Worm (Caenorhabditis elegans) whole organism, L1 larva: ENCODE data around the gene K11H3.5.
A peak's percentile ranks its signal among the peaks of the same experiment; 100 is the strongest.

Source experiments
- C04F5.9 ChIP-seq: sonication (generic microtip); optimal IDR thresholded peaks from 2 replicates; lab custom pipeline; 2016; ENCODE audit warnings: missing genetic modification characterization, missing compliant biosample characterization
- C16A3.4 ChIP-seq: fragments of 150-350 bp; optimal IDR thresholded peaks from 2 replicates; lab custom pipeline; 2014; ENCODE audit warnings: missing biosample characterization, missing genetic modification characterization
- aha-1 ChIP-seq: fragments of 150-350 bp; optimal IDR thresholded peaks from 2 replicates; lab custom pipeline; 2014; ENCODE audit warnings: missing biosample characterization, missing genetic modification characterization
- alr-1 ChIP-seq: fragments of 200-800 bp; sonication (Bioruptor generic); optimal IDR thresholded peaks from 2 replicates; lab custom pipeline; 2018; ENCODE audit warnings: borderline replicate concordance, mild to moderate bottlenecking, missing genetic modification characterization, missing compliant biosample characterization
- aly-2 ChIP-seq: fragments of 150-350 bp; optimal IDR thresholded peaks from 2 replicates; lab custom pipeline; 2014; ENCODE audit warnings: missing biosample characterization, missing genetic modification characterization
- ceh-82 ChIP-seq, 3 experiments: fragments of 150-350 bp in 1 of 3; sonication (generic microtip) in 2 of 3; optimal IDR thresholded peaks; 2 replicates each; lab custom pipeline; 2014 to 2017; ENCODE audit warnings: missing biosample characterization in 3 of 3, missing genetic modification characterization in 3 of 3
- ceh-90 ChIP-seq: sonication (generic microtip); optimal IDR thresholded peaks from 2 replicates; lab custom pipeline; 2016; ENCODE audit warnings: missing genetic modification characterization, missing compliant biosample characterization
- dpl-1 ChIP-seq, 3 experiments: fragments of 150-350 bp in 2 of 3; sonication (generic microtip) in 1 of 3; optimal IDR thresholded peaks; 2 replicates each; lab custom pipeline; 2014 to 2017; ENCODE audit warnings: missing biosample characterization in 3 of 3, missing genetic modification characterization in 3 of 3, missing genetic modification reagents in 3 of 3
- dsc-1 ChIP-seq: sonication (generic microtip); optimal IDR thresholded peaks from 2 replicates; lab custom pipeline; 2016; ENCODE audit warnings: mild to moderate bottlenecking, missing genetic modification characterization, missing compliant biosample characterization
- efl-1 ChIP-seq, 4 experiments: fragments of 150-350 bp; optimal IDR thresholded peaks in 3 of 4; peaks in 1 of 4; 1 replicate in 1 of 4; 2 replicates in 3 of 4; lab custom pipeline; 2014; ENCODE audit warnings: missing biosample characterization in 2 of 4, missing genetic modification characterization in 2 of 4, missing genetic modification reagents in 2 of 4
- egl-13 ChIP-seq: sonication (generic microtip); optimal IDR thresholded peaks from 2 replicates; lab custom pipeline; 2016; ENCODE audit warnings: missing genotype, missing genetic modification reagents, missing genetic modification characterization, missing compliant biosample characterization
- elt-2 ChIP-seq: sonication (generic microtip); optimal IDR thresholded peaks from 2 replicates; lab custom pipeline; 2016; ENCODE audit warnings: missing genetic modification characterization, mild to moderate bottlenecking, inconsistent platforms, missing compliant biosample characterization, missing genetic modification reagents
- elt-3 ChIP-seq, 6 experiments: fragments of 150-350 bp in 1 of 6; sonication (generic microtip); optimal IDR thresholded peaks; 2 replicates each; lab custom pipeline; 2017 to 2018; ENCODE audit warnings: missing biosample characterization in 6 of 6, missing genetic modification characterization in 6 of 6, inconsistent platforms in 1 of 6
- ets-5 ChIP-seq: fragments of 200-800 bp; sonication (Bioruptor generic); IDR thresholded peaks from 2 replicates; pipeline ENCODE4 v1.3.6; 2022; ENCODE audit warnings: missing genetic modification characterization, missing compliant biosample characterization
- fkh-10 ChIP-seq: sonication (generic microtip); optimal IDR thresholded peaks from 2 replicates; lab custom pipeline; 2017; ENCODE audit warnings: missing biosample characterization, missing genetic modification reagents, missing genetic modification characterization
- fkh-4 ChIP-seq: sonication (generic microtip); optimal IDR thresholded peaks from 2 replicates; lab custom pipeline; 2016; ENCODE audit warnings: missing compliant biosample characterization, missing genetic modification characterization, borderline replicate concordance
- fkh-8 ChIP-seq: sonication (generic microtip); optimal IDR thresholded peaks from 2 replicates; lab custom pipeline; 2016; ENCODE audit warnings: mild to moderate bottlenecking, missing genetic modification characterization, missing compliant biosample characterization
- grh-1 ChIP-seq: fragments of 200-800 bp; sonication (Bioruptor generic); IDR thresholded peaks from 2 replicates; pipeline ENCODE4 v1.3.6; 2022; ENCODE audit warnings: missing genetic modification reagents, missing genetic modification characterization, missing compliant biosample characterization
- hlh-17 ChIP-seq: fragments of 200-800 bp; sonication (Bioruptor generic); optimal IDR thresholded peaks from 2 replicates; lab custom pipeline; 2018; ENCODE audit warnings: missing genetic modification characterization, mild to moderate bottlenecking, missing compliant biosample characterization, moderate library complexity, borderline replicate concordance
- isw-1 ChIP-seq: fragments of 200-800 bp; sonication (Bioruptor generic); IDR thresholded peaks from 2 replicates; pipeline ENCODE4 v1.3.6; 2022; ENCODE audit warnings: missing genetic modification characterization, missing compliant biosample characterization
- lin-14 ChIP-seq: fragments of 200-800 bp; sonication (Bioruptor generic); optimal IDR thresholded peaks from 2 replicates; lab custom pipeline; 2018; ENCODE audit warnings: mild to moderate bottlenecking, missing genetic modification characterization, moderate library complexity, missing compliant biosample characterization
- lin-35 ChIP-seq, 2 experiments: fragments of 150-350 bp; optimal IDR thresholded peaks; 2 replicates each; lab custom pipeline; 2014; ENCODE audit warnings: missing biosample characterization in 2 of 2, missing genetic modification characterization in 2 of 2, missing genetic modification reagents in 2 of 2
- lin-39 ChIP-seq: fragments of 150-350 bp; optimal IDR thresholded peaks from 2 replicates; lab custom pipeline; 2014; ENCODE audit warnings: missing biosample characterization, missing genetic modification reagents, missing genetic modification characterization
- lir-3 ChIP-seq: sonication (generic microtip); optimal IDR thresholded peaks from 2 replicates; lab custom pipeline; 2016; ENCODE audit warnings: mild to moderate bottlenecking, missing genetic modification characterization, moderate library complexity, missing compliant biosample characterization; ENCODE audit not compliant: poor library complexity
- lsy-2 ChIP-seq, 2 experiments: fragments of 150-350 bp; optimal IDR thresholded peaks; 2 replicates each; lab custom pipeline; 2014; ENCODE audit warnings: missing biosample characterization in 2 of 2, missing genetic modification characterization in 2 of 2
- mdl-1 ChIP-seq, 2 experiments: fragments of 150-350 bp; optimal IDR thresholded peaks; 2 replicates each; lab custom pipeline; 2014 to 2017; ENCODE audit warnings: missing biosample characterization in 2 of 2, missing genetic modification characterization in 2 of 2, inconsistent platforms in 1 of 2
- nhr-12 ChIP-seq: sonication (generic microtip); optimal IDR thresholded peaks from 2 replicates; lab custom pipeline; 2017; ENCODE audit warnings: missing biosample characterization, missing genetic modification characterization
- nhr-20 ChIP-seq: sonication (generic microtip); optimal IDR thresholded peaks from 2 replicates; lab custom pipeline; 2016; ENCODE audit warnings: mild to moderate bottlenecking, missing genetic modification characterization, missing compliant biosample characterization
- nhr-28 ChIP-seq: fragments of 150-350 bp; optimal IDR thresholded peaks from 2 replicates; lab custom pipeline; 2014; ENCODE audit warnings: missing biosample characterization, missing genetic modification characterization
- nhr-47 ChIP-seq: sonication (generic microtip); optimal IDR thresholded peaks from 2 replicates; lab custom pipeline; 2016; ENCODE audit warnings: mild to moderate bottlenecking, missing genetic modification characterization, moderate library complexity, missing compliant biosample characterization
- nhr-71 ChIP-seq: sonication (generic microtip); optimal IDR thresholded peaks from 2 replicates; lab custom pipeline; 2016; ENCODE audit warnings: mild to moderate bottlenecking, missing genetic modification characterization, moderate library complexity, missing compliant biosample characterization
- nhr-76 ChIP-seq: sonication (generic microtip); optimal IDR thresholded peaks from 2 replicates; lab custom pipeline; 2017; ENCODE audit warnings: missing biosample characterization, missing genetic modification characterization
- nhr-77 ChIP-seq: fragments of 150-350 bp; optimal IDR thresholded peaks from 2 replicates; lab custom pipeline; 2014; ENCODE audit warnings: missing biosample characterization, missing genetic modification characterization
- nhr-90 ChIP-seq: sonication (generic microtip); optimal IDR thresholded peaks from 2 replicates; lab custom pipeline; 2016; ENCODE audit warnings: mild to moderate bottlenecking, missing genetic modification characterization, missing compliant biosample characterization; ENCODE audit not compliant: poor library complexity
- pag-3 ChIP-seq: sonication (generic microtip); optimal IDR thresholded peaks from 2 replicates; lab custom pipeline; 2017; ENCODE audit warnings: missing genetic modification characterization, mild to moderate bottlenecking, missing compliant biosample characterization, antibody characterized with exemption, borderline replicate concordance; ENCODE audit not compliant: insufficient read depth
- pax-3 ChIP-seq: fragments of 200-800 bp; sonication (Bioruptor generic); optimal IDR thresholded peaks from 2 replicates; lab custom pipeline; 2018; ENCODE audit warnings: mild to moderate bottlenecking, missing genetic modification characterization, moderate library complexity, missing compliant biosample characterization
- skn-1 ChIP-seq: fragments of 150-350 bp; optimal IDR thresholded peaks from 2 replicates; lab custom pipeline; 2014; ENCODE audit warnings: missing biosample characterization, missing genetic modification characterization
- snpc-4 ChIP-seq: fragments of 150-350 bp; optimal IDR thresholded peaks from 2 replicates; lab custom pipeline; 2014; ENCODE audit warnings: missing biosample characterization, missing genetic modification characterization
- snu-23 ChIP-seq: sonication (generic microtip); optimal IDR thresholded peaks from 2 replicates; lab custom pipeline; 2016; ENCODE audit warnings: missing genetic modification characterization, missing compliant biosample characterization
- sox-4 ChIP-seq: sonication (generic microtip); optimal IDR thresholded peaks from 2 replicates; lab custom pipeline; 2016; ENCODE audit warnings: missing genetic modification characterization, missing compliant biosample characterization
- swsn-7 ChIP-seq: sonication (generic microtip); optimal IDR thresholded peaks from 2 replicates; lab custom pipeline; 2016; ENCODE audit warnings: missing genetic modification characterization, missing compliant biosample characterization
- unc-62 ChIP-seq: fragments of 150-350 bp; optimal IDR thresholded peaks from 2 replicates; lab custom pipeline; 2014; ENCODE audit warnings: missing biosample characterization, missing genetic modification reagents, missing genetic modification characterization
- unc-98 ChIP-seq: fragments of 200-800 bp; sonication (Bioruptor generic); IDR thresholded peaks from 2 replicates; pipeline ENCODE4 v1.3.6; 2022; ENCODE audit warnings: missing genetic modification characterization, missing compliant biosample characterization
- vab-15 ChIP-seq: sonication (generic microtip); optimal IDR thresholded peaks from 2 replicates; lab custom pipeline; 2017; ENCODE audit warnings: missing genotype, mild to moderate bottlenecking, missing genetic modification characterization, missing compliant biosample characterization
- zag-1 ChIP-seq: fragments of 150-350 bp; optimal IDR thresholded peaks from 2 replicates; lab custom pipeline; 2014; ENCODE audit warnings: missing biosample characterization, missing genetic modification characterization
- zip-4 ChIP-seq: fragments of 200-800 bp; sonication (Bioruptor generic); optimal IDR thresholded peaks from 2 replicates; lab custom pipeline; 2018; ENCODE audit warnings: mild to moderate bottlenecking, missing genetic modification characterization, moderate library complexity, missing compliant biosample characterization

The K11H3.5 gene

DNA sequence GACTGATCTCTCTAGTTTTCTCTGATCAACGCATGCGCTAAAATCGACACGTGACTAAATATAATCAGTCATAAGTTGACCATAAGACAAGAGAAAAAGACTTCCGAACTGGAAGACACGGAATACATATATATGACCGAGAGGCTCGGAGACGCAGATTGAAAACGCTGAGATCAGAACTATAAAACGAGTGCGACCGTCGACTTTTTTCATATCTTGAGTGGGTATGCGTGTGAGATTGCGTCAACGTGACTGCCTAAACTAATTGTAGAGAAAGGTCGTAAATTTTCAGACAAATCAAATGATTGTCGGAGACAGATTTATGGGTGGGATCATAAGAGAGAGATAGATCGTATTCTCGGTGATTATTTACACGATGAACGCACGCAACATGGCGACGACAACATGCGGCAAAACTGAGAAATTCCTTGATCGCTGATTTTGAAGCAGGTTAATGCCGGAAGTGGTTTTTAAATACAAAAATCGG is 36.0 kb upstream of the K11H3.5 start (continued):
- TF ChIP-seq nhr-20 (tag; lab: Kevin White, UChicago) (peak; percentile 65), unc-62 (GFP tag; lab: Kevin White, UChicago) (no peak), pag-3 (tag; lab: Kevin White, UChicago) (no peak), hlh-17 (GFP tag; lab: Kevin White, UChicago) (no peak), swsn-7 (tag; lab: Kevin White, UChicago) (no peak), grh-1 (GFP tag; lab: Robert Waterston, UW) (no peak), alr-1 (tag; lab: Kevin White, UChicago) (no peak), elt-3 (tag; optimal IDR thresholded peaks at IDR 0.05; lab: Kevin White, UChicago) (peak in 2 of 6 experiments; percentile 36 to 75), pax-3 (no peak)

DNA sequence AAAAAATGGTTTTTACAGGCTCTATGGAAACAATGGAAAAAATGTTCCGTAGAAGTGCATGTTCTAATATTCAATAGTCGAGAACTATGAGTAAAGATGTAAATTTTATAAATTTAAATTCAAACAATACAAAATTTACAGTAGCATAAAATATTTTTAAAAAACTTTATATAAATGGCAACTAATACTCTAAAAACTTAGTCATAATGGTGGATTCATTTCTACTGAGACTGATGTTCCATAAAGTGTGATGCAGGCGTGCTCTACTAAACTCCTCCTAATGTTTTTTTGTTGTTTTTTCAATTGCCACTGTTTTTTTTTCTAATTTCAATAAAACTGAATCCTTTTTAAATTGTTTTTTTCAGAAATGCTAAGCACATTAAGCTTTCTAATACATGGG is 35.4 kb upstream of the K11H3.5 start, which contains the start of gene gtap-2:
gtap-2 (plus strand) TSS at position 366 of the 400 bp plus-strand sequence.
- no peak for TF ChIP-seq aha-1 (tag; lab: Kevin White, UChicago)
- TF ChIP-seq vab-15 (tag; lab: Kevin White, UChicago): no peak
- TF ChIP-seq fkh-4 (tag; lab: Kevin White, UChicago): no peak
- TF ChIP-seq C04F5.9 (tag; lab: Kevin White, UChicago): peak; percentile 14
- TF ChIP-seq unc-98 (GFP tag; lab: Robert Waterston, UW): peak; percentile 38; the same call in 1 of the 2 replicates
- TF ChIP-seq ceh-90 (tag; lab: Kevin White, UChicago): peak; percentile 55
- no peak for TF ChIP-seq pag-3 (tag; lab: Kevin White, UChicago)
- peak; percentile 17 to 27 for TF ChIP-seq efl-1 (optimal IDR thresholded peaks at IDR 0.05; lab: Kevin White, UChicago)
- no peak for TF ChIP-seq efl-1 (GFP tag; optimal IDR thresholded peaks at IDR 0.05 in 1 of 2; lab: Kevin White, UChicago)
- TF ChIP-seq mdl-1 (tag; optimal IDR thresholded peaks at IDR 0.05; lab: Kevin White, UChicago): no peak
- peak in 1 of 3 experiments; percentile 37 for TF ChIP-seq dpl-1 (GFP tag; optimal IDR thresholded peaks at IDR 0.05; lab: Kevin White, UChicago)
- peak; percentile 10 for TF ChIP-seq nhr-90 (tag; lab: Kevin White, UChicago)
- peak; percentile 20 for TF ChIP-seq nhr-71
- TF ChIP-seq lir-3 (tag; lab: Kevin White, UChicago): peak; percentile 25
- TF ChIP-seq ets-5 (GFP tag; lab: Robert Waterston, UW): no peak
- no peak for TF ChIP-seq nhr-12 (tag; lab: Kevin White, UChicago)
- TF ChIP-seq snpc-4 (tag; lab: Kevin White, UChicago): peak; percentile 34
- no peak for TF ChIP-seq aly-2 (tag; lab: Kevin White, UChicago)
- TF ChIP-seq lin-35 (GFP tag; optimal IDR thresholded peaks at IDR 0.05; lab: Kevin White, UChicago): peak; percentile 8 to 29
- TF ChIP-seq zag-1 (tag; lab: Kevin White, UChicago): no peak
- TF ChIP-seq fkh-8 (tag; lab: Kevin White, UChicago): peak; percentile 47
- TF ChIP-seq snu-23 (GFP tag; lab: Kevin White, UChicago): peak; percentile 9
- no peak for TF ChIP-seq zip-4
- peak; percentile 33 for TF ChIP-seq skn-1 (tag; lab: Kevin White, UChicago)
- TF ChIP-seq isw-1: peak; percentile 18; the same call in 1 of the 2 replicates
- TF ChIP-seq lin-14 (GFP tag; lab: Kevin White, UChicago): peak; percentile 21
- TF ChIP-seq C16A3.4 (tag; lab: Kevin White, UChicago): peak; percentile 45
- TF ChIP-seq sox-4: peak; percentile 1
- TF ChIP-seq ceh-82 (tag; optimal IDR thresholded peaks at IDR 0.05; lab: Kevin White, UChicago): no peak
- peak; percentile 44 to 83 for TF ChIP-seq lsy-2 (tag; optimal IDR thresholded peaks at IDR 0.05; lab: Kevin White, UChicago)
- no peak for TF ChIP-seq nhr-28 (tag; lab: Kevin White, UChicago)
- TF ChIP-seq nhr-77 (tag; lab: Kevin White, UChicago): no peak
- TF ChIP-seq fkh-10: no peak
- TF ChIP-seq elt-2 (tag; lab: Kevin White, UChicago): no peak
- peak; percentile 14 for TF ChIP-seq dsc-1 (tag; lab: Kevin White, UChicago)
- peak; percentile 32 for TF ChIP-seq egl-13 (tag; lab: Kevin White, UChicago)
- TF ChIP-seq nhr-20 (tag; lab: Kevin White, UChicago): peak; percentile 12
- peak; percentile 61 for TF ChIP-seq pax-3
- TF ChIP-seq nhr-76 (tag; lab: Kevin White, UChicago): no peak
- TF ChIP-seq lin-39: no peak
- TF ChIP-seq nhr-47 (tag; lab: Kevin White, UChicago): peak; percentile 54
- TF ChIP-seq, all 84 proteins: peak for 23
